Worm (Caenorhabditis elegans): ENCODE results near the gene F54F2.7.

Gene F54F2.7

DNA sequence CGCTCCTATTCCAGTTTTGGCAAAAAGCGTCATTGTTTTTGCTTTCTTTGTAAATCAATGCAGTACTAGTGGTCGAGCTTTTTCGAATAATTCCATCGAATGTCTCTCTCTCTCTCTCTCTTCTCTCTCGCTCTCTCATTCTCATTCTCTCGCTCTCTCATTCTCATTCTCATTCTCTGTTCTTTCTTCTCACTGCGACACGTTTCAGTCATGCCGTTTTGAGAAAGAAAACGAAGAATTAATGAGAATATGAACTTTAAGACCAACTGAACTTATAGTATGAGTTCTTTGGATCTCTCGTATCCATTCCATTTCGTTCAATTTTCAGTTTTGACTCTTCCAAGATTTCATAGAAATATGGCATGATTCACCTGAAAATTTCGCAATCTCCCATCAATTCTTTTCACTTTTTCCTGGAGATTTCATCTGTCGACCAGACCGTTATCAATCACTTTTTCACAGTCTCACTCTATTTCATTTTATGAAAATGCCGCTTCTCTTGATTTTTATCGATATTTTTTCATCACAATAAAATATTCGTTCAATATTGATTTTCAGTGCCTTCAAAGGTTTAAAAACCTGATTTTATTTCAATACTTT is 34.6 kb downstream of the F54F2.7 start (continued):
- TF ChIP-seq B0035.1 (tag; optimal IDR thresholded peaks at IDR 0.05) (no peak), ceh-58 (GFP tag; IDR thresholded peaks at IDR 0.05) (no peak), cebp-1 (GFP tag; IDR thresholded peaks at IDR 0.05) (peak; percentile 89), cebp-1 (tag; optimal IDR thresholded peaks at IDR 0.05) (peak; percentile 97), ceh-91 (GFP tag; IDR thresholded peaks at IDR 0.05) (no peak), hrde-1 (tag; optimal IDR thresholded peaks at IDR 0.05; ENCODE audit: borderline replicate concordance) (no peak)

DNA sequence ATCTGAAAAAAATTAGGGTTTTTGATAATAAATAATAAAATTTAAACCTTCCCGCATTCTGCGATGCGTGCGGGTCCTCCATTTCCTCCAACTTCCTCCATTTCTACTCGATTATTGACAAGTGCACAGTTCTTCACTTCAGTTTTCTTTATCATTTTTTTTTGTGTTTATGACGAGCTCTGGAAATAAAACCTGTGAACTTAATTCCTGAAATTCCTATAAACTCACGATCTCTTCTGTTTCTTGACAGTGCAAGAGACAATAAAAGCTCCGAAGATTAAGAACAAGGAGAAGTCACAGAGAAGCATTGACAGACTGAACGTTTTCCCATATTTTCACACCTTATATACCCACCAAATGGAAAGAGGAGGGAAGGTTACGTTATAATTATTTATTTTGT is 35.3 kb downstream of the F54F2.7 start, which contains the start of gene K02D10.3:
TSS of gene K02D10.3 (minus strand) at position 101 of the 400 bp plus-strand sequence.
- TF ChIP-seq nhr-90 (tag; optimal IDR thresholded peaks at IDR 0.05) (no peak), Y56A3A.18 (GFP tag; IDR thresholded peaks at IDR 0.05) (no peak), madf-10 (tag; optimal IDR thresholded peaks at IDR 0.05) (no peak), pbrm-1 (GFP tag; IDR thresholded peaks at IDR 0.05) (no peak), aptf-3 (GFP tag; IDR thresholded peaks at IDR 0.05) (no peak), zim-3 (tag; optimal IDR thresholded peaks at IDR 0.05) (no peak), gei-17 (GFP tag; optimal IDR thresholded peaks at IDR 0.05) (no peak)

DNA sequence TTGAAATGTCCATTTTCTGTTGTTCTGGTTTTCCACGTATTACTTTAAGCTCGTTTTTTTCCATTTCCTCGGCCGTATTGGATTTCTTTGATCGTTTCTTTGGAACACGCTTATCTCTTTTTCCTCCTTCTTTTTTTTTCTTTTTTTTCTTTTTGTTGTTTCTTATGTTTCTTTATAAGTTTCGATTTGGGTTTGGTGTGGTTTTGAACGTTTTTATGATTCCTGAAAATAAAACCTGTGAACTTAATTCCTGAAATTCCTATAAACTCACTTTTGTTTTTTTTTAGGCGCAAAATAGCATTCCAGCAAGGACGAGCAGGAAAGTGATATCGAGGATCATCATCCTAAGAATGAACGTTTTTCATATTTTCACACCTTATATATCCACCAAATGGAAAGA is 36.0 kb downstream of the F54F2.7 start, which contains the start of gene K02D10.2:
TSS of gene K02D10.2 (minus strand) at position 101 of the 400 bp plus-strand sequence.
- no peak for TF ChIP-seq ztf-22 (GFP tag; optimal IDR thresholded peaks at IDR 0.05)
- no peak for TF ChIP-seq aptf-2 (GFP tag; conservative IDR thresholded peaks at IDR 0.05)
- no peak for TF ChIP-seq T07F8.4 (tag; optimal IDR thresholded peaks at IDR 0.05)
- no peak for TF ChIP-seq ceh-58 (GFP tag; IDR thresholded peaks at IDR 0.05)
- no peak for TF ChIP-seq egl-44 (GFP tag; IDR thresholded peaks at IDR 0.05)
- no peak for TF ChIP-seq snpc-3.4 (tag; optimal IDR thresholded peaks at IDR 0.05)
- no peak for TF ChIP-seq Y95B8A.8 (GFP tag; IDR thresholded peaks at IDR 0.05)

DNA sequence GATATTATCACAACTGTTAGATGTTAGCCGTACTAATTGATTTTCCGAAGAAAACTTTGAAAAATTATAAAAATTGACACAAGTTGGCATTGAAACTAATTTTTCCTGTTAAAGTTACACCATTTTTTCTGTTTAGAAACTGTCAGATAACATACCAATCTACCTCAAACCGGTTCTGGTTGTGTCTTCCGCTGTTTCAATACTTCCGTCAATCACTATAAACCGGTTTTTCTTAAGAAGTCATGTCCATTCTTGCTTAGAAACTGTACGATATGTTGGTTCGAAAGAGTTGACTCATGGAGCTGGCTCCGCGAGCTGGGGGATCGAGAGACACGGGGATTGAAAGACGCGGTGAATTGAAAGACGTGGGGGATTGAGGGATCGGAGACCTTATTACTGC is 36.9 kb downstream of the F54F2.7 start:
- TF ChIP-seq hlh-12 (tag; optimal IDR thresholded peaks at IDR 0.05) (no peak), lin-26 (GFP tag; IDR thresholded peaks at IDR 0.05) (peak; percentile 59; the same call in 1 of the 2 replicates)

DNA sequence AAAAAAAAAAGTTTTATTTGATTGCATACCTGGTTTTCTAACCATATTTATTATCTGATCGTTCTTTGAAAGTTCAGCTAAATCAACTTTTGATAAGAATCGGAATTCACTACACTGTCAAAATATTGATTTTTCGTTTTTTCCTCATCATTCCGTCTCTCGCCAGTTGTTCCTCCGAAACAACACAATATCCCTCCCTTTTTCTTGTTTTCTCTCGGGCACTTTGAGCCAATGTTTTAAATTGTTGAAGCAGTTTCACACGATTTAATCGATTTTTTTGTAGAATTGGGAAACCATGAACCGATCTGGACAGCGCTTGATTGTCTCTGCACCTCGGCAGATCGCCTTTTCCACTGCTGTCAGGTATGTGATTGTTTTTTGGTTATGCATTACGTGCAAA is 37.9 kb downstream of the F54F2.7 start, which contains the start of gene K02D10.1:
TSS of gene K02D10.1 (plus strand) at position 284 of the 400 bp plus-strand sequence.
- no peak for TF ChIP-seq ccch-3 (GFP tag; optimal IDR thresholded peaks at IDR 0.05)
- peak; percentile 56 for TF ChIP-seq ama-1 (optimal IDR thresholded peaks at IDR 0.05)
- TF ChIP-seq ama-1 (GFP tag; optimal IDR thresholded peaks at IDR 0.05) = no peak
- no peak for TF ChIP-seq ZK185.1 (tag; optimal IDR thresholded peaks at IDR 0.05; ENCODE audit: poor library complexity, severe bottlenecking)
- no peak for TF ChIP-seq lsl-1 (GFP tag; optimal IDR thresholded peaks at IDR 0.05)
- no peak for TF ChIP-seq let-607 (tag; optimal IDR thresholded peaks at IDR 0.05)
- TF ChIP-seq repo-1 (tag; optimal IDR thresholded peaks at IDR 0.05) = no peak
- TF ChIP-seq lin-40 (tag; optimal IDR thresholded peaks at IDR 0.05) = no peak
- TF ChIP-seq hmg-20 (GFP tag; IDR thresholded peaks at IDR 0.05) = no peak
- no peak for TF ChIP-seq nhr-90 (tag; optimal IDR thresholded peaks at IDR 0.05)

DNA sequence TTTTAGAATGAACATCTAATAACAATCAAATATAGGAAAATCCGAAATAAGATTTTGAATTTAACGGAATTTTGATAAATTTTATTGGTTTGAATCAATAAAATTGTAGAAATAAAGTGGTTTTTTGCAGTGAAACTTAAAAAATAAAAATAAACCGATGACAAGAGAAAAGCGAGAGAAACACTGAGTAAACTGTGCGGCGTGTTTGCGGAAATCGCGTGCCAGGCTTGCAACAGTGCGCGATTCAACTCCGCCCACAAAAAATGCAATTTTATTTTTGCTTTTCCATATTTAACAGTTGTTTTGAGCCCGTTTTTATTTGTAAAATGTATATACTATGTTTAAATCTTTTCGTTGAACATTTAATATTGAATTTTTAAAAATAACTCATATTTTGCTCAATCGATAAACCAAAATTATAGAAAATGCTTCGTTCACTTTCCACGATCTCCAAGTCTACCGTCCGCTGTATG is 39.2 kb downstream of the F54F2.7 start, which contains the start of gene mtss-1:
TSS of gene mtss-1 (plus strand) at position 423 of the 473 bp plus-strand sequence.
- no peak for TF ChIP-seq cebp-1 (GFP tag; IDR thresholded peaks at IDR 0.05)
- TF ChIP-seq cebp-1 (tag; optimal IDR thresholded peaks at IDR 0.05) = peak; percentile 62
- no peak for TF ChIP-seq mes-4 (tag; optimal IDR thresholded peaks at IDR 0.05)
- TF ChIP-seq bed-1 (GFP tag; IDR thresholded peaks at IDR 0.05) = no peak
- TF ChIP-seq hrde-1 (tag; optimal IDR thresholded peaks at IDR 0.05; ENCODE audit: borderline replicate concordance) = no peak
- peak; percentile 3 for TF ChIP-seq snpc-4 (GFP tag; optimal IDR thresholded peaks at IDR 0.05)
- TF ChIP-seq snpc-4 (tag; optimal IDR thresholded peaks at IDR 0.05) = peak in 2 of 4 experiments; percentile 33 to 53
- TF ChIP-seq F23B12.7 (tag; optimal IDR thresholded peaks at IDR 0.05; ENCODE audit: insufficient read depth) = peak; percentile 36
- no peak for TF ChIP-seq dpl-1 (GFP tag; optimal IDR thresholded peaks at IDR 0.05)
- no peak for TF ChIP-seq cebp-2 (GFP tag; IDR thresholded peaks at IDR 0.05)
- TF ChIP-seq unc-130 (GFP tag; optimal IDR thresholded peaks at IDR 0.05) = peak; percentile 8
- TF ChIP-seq unc-62 (GFP tag; optimal IDR thresholded peaks at IDR 0.05) = no peak
- TF ChIP-seq hsf-1 (GFP tag; IDR thresholded peaks at IDR 0.05) = no peak
